Worm (Caenorhabditis elegans) whole organism, mixed stage, embryonic: ENCODE results near the gene ckb-2.

Experiments used
- M03D4.4 ChIP-seq: sonication (generic microtip); optimal IDR thresholded peaks from 2 replicates; lab custom pipeline; 2017; ENCODE audit warnings: mild to moderate bottlenecking, missing genetic modification characterization, missing compliant biosample characterization
- bed-3 ChIP-seq: fragments of 200-800 bp; sonication (Bioruptor generic); optimal IDR thresholded peaks from 3 replicates; lab custom pipeline; 2018; ENCODE audit warnings: mild to moderate bottlenecking, missing genetic modification characterization, moderate library complexity, missing compliant biosample characterization
- ceh-39 ChIP-seq: fragments of 150-350 bp; optimal IDR thresholded peaks from 2 replicates; lab custom pipeline; 2014; ENCODE audit warnings: missing biosample characterization, missing genetic modification characterization
- ceh-43 ChIP-seq: fragments of 200-800 bp; sonication (Bioruptor generic); optimal IDR thresholded peaks from 2 replicates; lab custom pipeline; 2018; ENCODE audit warnings: mild to moderate bottlenecking, missing genetic modification characterization, moderate library complexity, missing compliant biosample characterization
- ces-1 ChIP-seq: fragments of 150-350 bp; optimal IDR thresholded peaks from 2 replicates; lab custom pipeline; 2014; ENCODE audit warnings: missing biosample characterization, missing genetic modification reagents, missing genetic modification characterization
- cnd-1 ChIP-seq: fragments of 200-800 bp; sonication (Bioruptor generic); optimal IDR thresholded peaks from 2 replicates; lab custom pipeline; 2018; ENCODE audit warnings: mild to moderate bottlenecking, missing genetic modification characterization, missing compliant biosample characterization
- drap-1 ChIP-seq: fragments of 200-800 bp; sonication (Bioruptor generic); optimal IDR thresholded peaks from 3 replicates; lab custom pipeline; 2018; ENCODE audit warnings: mild to moderate bottlenecking, missing genetic modification characterization, missing compliant biosample characterization
- elt-1 ChIP-seq: sonication (generic microtip); optimal IDR thresholded peaks from 2 replicates; lab custom pipeline; 2017; ENCODE audit warnings: missing genetic modification characterization, mild to moderate bottlenecking, missing compliant biosample characterization, antibody characterized with exemption, moderate library complexity, borderline replicate concordance; ENCODE audit not compliant: insufficient read depth
- elt-3 ChIP-seq: fragments of 150-350 bp; optimal IDR thresholded peaks from 2 replicates; lab custom pipeline; 2014; ENCODE audit warnings: missing biosample characterization, missing genetic modification characterization
- ham-2 ChIP-seq: fragments of 200-800 bp; sonication (Bioruptor generic); optimal IDR thresholded peaks from 2 replicates; lab custom pipeline; 2018; ENCODE audit warnings: mild to moderate bottlenecking, missing genetic modification characterization, missing compliant biosample characterization
- hlh-1 ChIP-seq: fragments of 150-350 bp; optimal IDR thresholded peaks from 2 replicates; lab custom pipeline; 2014; ENCODE audit warnings: missing biosample characterization, missing genetic modification reagents, missing genetic modification characterization
- lin-13 ChIP-seq: fragments of 150-350 bp; optimal IDR thresholded peaks from 2 replicates; lab custom pipeline; 2014; ENCODE audit warnings: missing biosample characterization, missing genetic modification characterization
- lin-32 ChIP-seq: fragments of 200-800 bp; sonication (Bioruptor generic); optimal IDR thresholded peaks from 2 replicates; lab custom pipeline; 2018; ENCODE audit warnings: mild to moderate bottlenecking, missing genetic modification characterization, missing compliant biosample characterization
- lsy-2 ChIP-seq: fragments of 150-350 bp; optimal IDR thresholded peaks from 2 replicates; lab custom pipeline; 2014; ENCODE audit warnings: missing biosample characterization, missing genetic modification characterization
- mab-5 ChIP-seq: fragments of 150-350 bp; optimal IDR thresholded peaks from 2 replicates; lab custom pipeline; 2014; ENCODE audit warnings: missing biosample characterization, missing genetic modification characterization
- mep-1 ChIP-seq: fragments of 150-350 bp; optimal IDR thresholded peaks from 2 replicates; lab custom pipeline; 2017; ENCODE audit warnings: missing biosample characterization, missing genetic modification reagents, missing genetic modification characterization, inconsistent platforms
- nhr-12 ChIP-seq: fragments of 150-350 bp; optimal IDR thresholded peaks from 2 replicates; lab custom pipeline; 2014; ENCODE audit warnings: missing biosample characterization, missing genetic modification characterization
- nhr-237 ChIP-seq: fragments of 150-350 bp; optimal IDR thresholded peaks from 2 replicates; lab custom pipeline; 2014; ENCODE audit warnings: missing biosample characterization, missing genetic modification characterization
- nhr-28 ChIP-seq: fragments of 150-350 bp; optimal IDR thresholded peaks from 2 replicates; lab custom pipeline; 2014; ENCODE audit warnings: missing biosample characterization, missing genetic modification characterization
- pha-4 ChIP-seq: fragments of 150-350 bp; optimal IDR thresholded peaks from 2 replicates; lab custom pipeline; 2018; ENCODE audit warnings: missing biosample characterization, missing genetic modification reagents, missing genetic modification characterization
- sem-2 ChIP-seq: fragments of 200-800 bp; sonication (Bioruptor generic); optimal IDR thresholded peaks from 2 replicates; lab custom pipeline; 2018; ENCODE audit warnings: mild to moderate bottlenecking, missing genetic modification characterization, missing compliant biosample characterization
- snpc-4 ChIP-seq: fragments of 150-350 bp; optimal IDR thresholded peaks from 2 replicates; lab custom pipeline; 2014; ENCODE audit warnings: missing biosample characterization, missing genetic modification characterization
- sptf-1 ChIP-seq: sonication (generic microtip); optimal IDR thresholded peaks from 2 replicates; lab custom pipeline; 2017; ENCODE audit warnings: mild to moderate bottlenecking, missing genetic modification characterization, moderate library complexity, missing compliant biosample characterization
- tbx-8 ChIP-seq: fragments of 200-800 bp; sonication (Bioruptor generic); optimal IDR thresholded peaks from 2 replicates; lab custom pipeline; 2018; ENCODE audit warnings: mild to moderate bottlenecking, missing genetic modification characterization, moderate library complexity, missing compliant biosample characterization
- unc-120 ChIP-seq: sonication (generic microtip); optimal IDR thresholded peaks from 2 replicates; lab custom pipeline; 2017; ENCODE audit warnings: missing genetic modification characterization, missing compliant biosample characterization; ENCODE audit not compliant: poor library complexity, severe bottlenecking
- unc-39 ChIP-seq: fragments of 150-350 bp; optimal IDR thresholded peaks from 2 replicates; lab custom pipeline; 2014; ENCODE audit warnings: missing biosample characterization, missing genetic modification characterization
- unc-62 ChIP-seq: fragments of 150-350 bp; optimal IDR thresholded peaks from 2 replicates; lab custom pipeline; 2014; ENCODE audit warnings: missing biosample characterization, missing genetic modification reagents, missing genetic modification characterization
- zip-8 ChIP-seq: fragments of 150-350 bp; optimal IDR thresholded peaks from 2 replicates; lab custom pipeline; 2014; ENCODE audit warnings: missing biosample characterization, missing genetic modification characterization

Gene ckb-2

DNA sequence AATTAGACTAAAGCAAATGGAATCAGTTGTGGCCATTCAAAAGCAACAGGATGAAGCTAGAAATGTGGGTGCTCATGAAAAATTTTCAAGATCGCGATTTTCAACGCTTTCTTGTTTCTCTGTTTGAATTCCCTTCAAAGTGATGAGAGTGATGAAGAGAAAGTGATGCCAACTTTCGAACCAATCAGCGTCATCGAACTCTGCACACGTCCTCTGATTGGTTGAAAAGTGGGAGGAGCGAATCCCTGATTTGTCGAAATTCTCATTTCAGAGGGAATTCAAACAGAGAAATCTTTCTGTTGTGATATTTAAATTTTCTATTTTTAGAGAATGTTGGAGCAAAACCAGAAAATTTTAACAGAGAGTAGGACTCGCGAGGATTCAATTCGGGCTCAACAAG is 14.4 kb downstream of the ckb-2 start:
- TF ChIP-seq bed-3 (GFP tag; lab: Kevin White, UChicago) (no peak), nhr-237 (tag; lab: Kevin White, UChicago) (no peak), ceh-43 (no peak), sem-2 (no peak), unc-120 (no peak), snpc-4 (no peak), unc-62 (GFP tag; lab: Kevin White, UChicago) (no peak), lin-13 (tag; lab: Kevin White, UChicago) (no peak), ces-1 (no peak), tbx-8 (GFP tag; lab: Kevin White, UChicago) (no peak), pha-4 (no peak), elt-1 (no peak), cnd-1 (tag; lab: Kevin White, UChicago) (no peak), lin-32 (GFP tag; lab: Kevin White, UChicago) (no peak), sptf-1 (no peak), mep-1 (tag; lab: Kevin White, UChicago) (no peak)

DNA sequence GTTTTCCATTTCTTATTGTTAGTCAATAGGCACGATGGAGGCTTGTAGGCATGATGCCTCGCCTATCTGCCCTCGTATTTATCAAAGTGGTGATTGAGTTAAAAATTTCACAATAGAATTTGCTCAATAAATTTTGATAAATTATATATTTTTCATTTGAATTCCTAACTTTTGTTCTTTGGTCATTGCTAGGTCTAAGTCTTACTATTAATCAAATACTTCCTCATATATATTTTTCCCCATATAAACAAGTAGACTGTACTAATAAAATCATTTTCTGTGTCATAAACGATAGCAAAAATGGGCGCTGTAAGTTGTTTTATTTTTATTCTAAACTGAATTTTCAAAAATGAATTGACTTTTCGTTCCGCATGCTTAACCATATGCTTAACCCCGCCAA is 16.7 kb downstream of the ckb-2 start, which contains the start of gene pals-28:
Gene pals-28, plus strand, starts transcription at position 301 of the 400 bp plus-strand sequence.
- TF ChIP-seq hlh-1 (tag; lab: Kevin White, UChicago) (no peak), ces-1 (no peak), lin-13 (tag; lab: Kevin White, UChicago) (no peak), mep-1 (tag; lab: Kevin White, UChicago) (no peak), bed-3 (GFP tag; lab: Kevin White, UChicago) (no peak), lin-32 (GFP tag; lab: Kevin White, UChicago) (no peak), tbx-8 (GFP tag; lab: Kevin White, UChicago) (no peak), sem-2 (no peak), ceh-43 (no peak), elt-1 (no peak), unc-62 (GFP tag; lab: Kevin White, UChicago) (no peak), pha-4 (no peak)

DNA sequence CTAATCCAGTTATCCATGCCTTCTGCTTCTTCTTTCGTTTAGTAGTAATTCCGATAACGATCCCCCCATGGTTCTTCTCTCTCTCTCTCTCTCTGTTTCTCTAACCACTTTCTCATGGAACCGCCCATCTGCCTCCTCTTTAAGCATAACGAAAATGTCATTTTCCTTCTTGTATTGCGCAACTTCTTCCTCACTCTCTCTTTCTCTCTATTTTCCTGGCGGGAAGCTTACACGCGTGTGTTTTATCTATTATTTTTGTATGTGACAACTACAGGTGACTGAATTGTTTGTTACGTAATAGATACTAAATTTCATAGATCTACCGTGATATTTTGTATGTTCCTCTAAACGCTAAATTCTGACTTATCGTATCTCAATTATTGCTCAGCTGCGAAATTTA is 22.7 kb downstream of the ckb-2 start:
- TF ChIP-seq lin-32 (GFP tag; lab: Kevin White, UChicago) = no peak
- TF ChIP-seq zip-8 (tag; lab: Kevin White, UChicago) = peak; percentile 95

DNA sequence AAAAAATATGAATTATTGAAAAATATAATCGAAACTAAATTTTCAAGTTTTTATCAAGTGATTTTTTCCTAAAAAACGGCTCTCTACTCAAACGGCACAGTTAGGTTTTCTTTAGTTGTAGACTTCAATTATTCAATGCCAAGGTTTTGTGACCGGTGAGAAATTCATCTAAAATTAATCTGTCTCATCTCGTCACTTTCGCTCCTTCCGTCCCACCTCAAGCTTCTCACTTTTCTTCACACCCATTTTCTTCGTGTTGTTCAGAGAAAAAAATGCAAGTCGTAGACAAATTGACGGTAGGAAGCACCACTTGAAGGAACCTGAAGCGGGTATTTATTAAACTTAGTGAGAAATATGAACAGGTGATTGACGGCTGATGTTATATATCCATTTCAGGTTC is 23.6 kb downstream of the ckb-2 start:
- TF ChIP-seq ceh-39 (tag; lab: Kevin White, UChicago) (no peak), drap-1 (GFP tag; lab: Kevin White, UChicago) (no peak), M03D4.4 (tag; lab: Kevin White, UChicago) (no peak), mab-5 (no peak), unc-39 (tag; lab: Kevin White, UChicago) (no peak), unc-120 (no peak), nhr-28 (no peak), elt-3 (tag; lab: Kevin White, UChicago) (no peak)

DNA sequence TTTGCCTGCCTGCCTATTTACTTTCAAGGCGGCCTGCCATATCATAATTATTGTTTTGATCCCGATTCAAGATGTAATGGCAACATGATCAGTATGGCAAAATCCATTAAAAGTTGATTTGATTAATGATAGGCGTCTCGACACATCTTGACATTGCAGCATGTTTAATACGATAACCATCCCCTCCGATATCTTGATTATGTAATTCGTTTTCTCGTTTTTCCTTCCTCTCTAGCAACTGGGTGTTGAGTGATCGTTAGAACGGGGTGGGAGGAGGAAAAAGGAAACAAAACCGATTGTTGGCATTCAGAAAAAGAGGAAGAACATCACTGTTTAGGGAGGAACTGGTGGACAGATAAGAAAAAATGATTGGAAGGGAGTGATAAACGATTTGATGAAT is 24.2 kb downstream of the ckb-2 start:
- TF ChIP-seq hlh-1 (tag; lab: Kevin White, UChicago) (no peak), elt-1 (peak; percentile 63), lin-13 (tag; lab: Kevin White, UChicago) (no peak)

DNA sequence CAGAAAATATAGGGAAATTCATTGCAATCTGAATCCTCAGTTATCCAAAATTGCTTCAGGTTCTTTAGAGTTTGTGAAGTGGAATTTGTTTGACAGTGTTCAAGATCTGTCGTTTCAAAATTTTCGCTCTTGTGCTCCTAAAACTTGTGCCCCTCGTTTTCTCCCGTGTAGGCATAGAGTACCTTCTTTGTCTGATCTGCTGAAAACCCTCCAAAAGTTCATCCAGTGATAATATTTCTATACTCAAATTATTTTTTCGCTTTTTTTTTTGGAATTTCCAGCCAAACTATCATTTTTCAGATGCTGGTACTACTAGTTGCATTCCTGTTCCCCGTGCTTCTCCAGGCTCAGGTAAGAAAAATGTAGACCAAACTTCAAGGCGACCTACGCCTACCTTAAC is 26.7 kb downstream of the ckb-2 start, which contains the start of gene R07E5.4:
Gene R07E5.4, plus strand, starts transcription at position 301 of the 400 bp plus-strand sequence.
- TF ChIP-seq zip-8 (tag; lab: Kevin White, UChicago) (no peak), mab-5 (no peak), hlh-1 (tag; lab: Kevin White, UChicago) (no peak), bed-3 (GFP tag; lab: Kevin White, UChicago) (no peak), ceh-39 (tag; lab: Kevin White, UChicago) (no peak), nhr-12 (tag; lab: Kevin White, UChicago) (no peak), unc-39 (tag; lab: Kevin White, UChicago) (no peak), mep-1 (tag; lab: Kevin White, UChicago) (no peak), pha-4 (no peak), lsy-2 (no peak), lin-13 (tag; lab: Kevin White, UChicago) (no peak), nhr-28 (no peak), drap-1 (GFP tag; lab: Kevin White, UChicago) (no peak), snpc-4 (no peak), ceh-43 (no peak), sem-2 (no peak), ham-2 (no peak)
